Worm (Caenorhabditis elegans): ENCODE results near the gene gadr-3.

ce11 chrIII:6264447-6264846, 21.3 kb downstream of the gadr-3 start, which contains the start of gene srg-5:
- no peak for TF ChIP-seq elt-1 (tag; optimal IDR thresholded peaks at IDR 0.05; ENCODE audit: borderline replicate concordance, insufficient read depth)
- no peak for TF ChIP-seq sptf-1 (tag; optimal IDR thresholded peaks at IDR 0.05)
- no peak for TF ChIP-seq blmp-1 (tag; optimal IDR thresholded peaks at IDR 0.05)
- TF ChIP-seq zip-8 (tag; optimal IDR thresholded peaks at IDR 0.05), result no peak
- TF ChIP-seq lin-13 (tag; optimal IDR thresholded peaks at IDR 0.05), result no peak
- TF ChIP-seq sem-2 (GFP tag; optimal IDR thresholded peaks at IDR 0.05), result no peak
- TF ChIP-seq ceh-83 (GFP tag; optimal IDR thresholded peaks at IDR 0.05), result no peak
- TF ChIP-seq M03D4.4 (tag; optimal IDR thresholded peaks at IDR 0.05), result no peak

Data from whole organism, mixed stage, embryonic.